Worm (Caenorhabditis elegans) whole organism, young adult: ENCODE measurements around the gene F23H12.7.

Experiments
- F10E7.11 ChIP-seq: sonication (generic microtip); optimal IDR thresholded peaks from 2 replicates; lab custom pipeline; 2017; ENCODE audit warnings: mild to moderate bottlenecking, missing genetic modification characterization, moderate library complexity, missing compliant biosample characterization
- ceh-79 ChIP-seq: sonication (generic microtip); optimal IDR thresholded peaks from 2 replicates; lab custom pipeline; 2017; ENCODE audit warnings: mild to moderate bottlenecking, missing genetic modification characterization, missing compliant biosample characterization
- hlh-12 ChIP-seq: sonication (generic microtip); optimal IDR thresholded peaks from 2 replicates; lab custom pipeline; 2016; ENCODE audit warnings: missing genetic modification characterization, missing compliant biosample characterization
- hlh-26 ChIP-seq: fragments of 200-800 bp; sonication (Bioruptor generic); conservative IDR thresholded peaks from 2 replicates; pipeline ENCODE4 v1.3.6; 2022; ENCODE audit warnings: missing genetic modification reagents, missing genetic modification characterization, missing compliant biosample characterization
- mcd-1 ChIP-seq: fragments of 200-800 bp; sonication (Bioruptor generic); IDR thresholded peaks from 2 replicates; pipeline ENCODE4 v1.3.6; 2022; ENCODE audit warnings: missing genetic modification reagents, missing genetic modification characterization, missing compliant biosample characterization
- tbp1 ChIP-seq: fragments of 200-800 bp; sonication (Bioruptor generic); optimal IDR thresholded peaks from 2 replicates; lab custom pipeline; 2018; ENCODE audit warnings: mild to moderate bottlenecking, missing genetic modification characterization, missing compliant biosample characterization
- unc-62 ChIP-seq: fragments of 150-350 bp; optimal IDR thresholded peaks from 2 replicates; lab custom pipeline; 2014; ENCODE audit warnings: missing biosample characterization, missing genetic modification reagents, missing genetic modification characterization

DNA sequence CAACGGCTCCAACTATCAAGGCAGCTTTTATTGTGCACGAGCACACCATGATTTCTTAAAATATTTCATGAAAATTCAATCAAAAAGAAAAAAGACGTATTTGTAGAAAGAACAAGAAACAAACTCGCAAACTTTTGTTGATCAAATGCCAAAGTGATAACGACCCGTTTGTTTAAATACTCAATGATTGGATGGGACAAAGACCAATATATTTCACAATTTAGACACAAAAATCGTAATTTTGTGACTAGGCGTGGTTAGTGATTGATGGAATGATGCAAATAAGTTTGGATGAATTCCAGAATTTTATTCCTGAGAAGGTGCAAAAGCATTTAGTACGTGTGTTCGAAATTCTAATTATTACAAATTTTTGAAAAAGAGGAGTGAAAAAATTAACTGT, 44.2 kb downstream of the F23H12.7 start, which contains the start of gene cdr-2:
- TF ChIP-seq tbp1 (GFP tag; lab: Kevin White, UChicago) (no peak), hlh-12 (tag; lab: Kevin White, UChicago) (no peak), F10E7.11 (no peak), unc-62 (no peak), hlh-26 (GFP tag; lab: Robert Waterston, UW) (no peak), ceh-79 (tag; lab: Kevin White, UChicago) (no peak), mcd-1 (GFP tag; lab: Robert Waterston, UW) (no peak)
